Fruit fly (Drosophila melanogaster) whole organism, prepupa: ENCODE measurements around the gene CG12398.

Source experiments
- CG3032 ChIP-seq: fragments of 200-800 bp; optimal IDR thresholded peaks from 2 replicates; lab custom pipeline; 2019; ENCODE audit warnings: missing biosample characterization, mild to moderate bottlenecking, missing genetic modification characterization, moderate library complexity
- CG6792 ChIP-seq: fragments of 200-800 bp; sonication (Bioruptor generic); optimal IDR thresholded peaks from 3 replicates; lab custom pipeline; 2016; ENCODE audit warnings: missing biosample characterization, missing genetic modification characterization
- CG6808 ChIP-seq: fragments of 200-800 bp; sonication (Bioruptor generic); optimal IDR thresholded peaks from 3 replicates; lab custom pipeline; 2017; ENCODE audit warnings: missing biosample characterization, missing genetic modification characterization, mild to moderate bottlenecking, moderate library complexity, missing genetic modification reagents
- CG7368 ChIP-seq: fragments of 200-800 bp; sonication (Bioruptor generic); optimal IDR thresholded peaks from 3 replicates; lab custom pipeline; 2016; ENCODE audit warnings: missing biosample characterization, missing genetic modification characterization
- Gug ChIP-seq: fragments of 200-800 bp; sonication (Bioruptor generic); IDR thresholded peaks from 2 replicates; pipeline ENCODE4 v1.3.6; 2022; ENCODE audit warnings: missing biosample characterization, missing genetic modification characterization
- Hr38 ChIP-seq: sonication (Bioruptor generic); optimal IDR thresholded peaks from 2 replicates; lab custom pipeline; 2016; ENCODE audit warnings: missing biosample characterization, missing genetic modification characterization
- Sox14 ChIP-seq: fragments of 200-800 bp; sonication (Bioruptor generic); optimal IDR thresholded peaks from 3 replicates; lab custom pipeline; 2016; ENCODE audit warnings: missing biosample characterization, missing genetic modification characterization
- vri ChIP-seq: fragments of 200-800 bp; sonication (Bioruptor generic); optimal IDR thresholded peaks from 3 replicates; lab custom pipeline; 2016; ENCODE audit warnings: missing biosample characterization, mild to moderate bottlenecking, missing genetic modification characterization

DNA sequence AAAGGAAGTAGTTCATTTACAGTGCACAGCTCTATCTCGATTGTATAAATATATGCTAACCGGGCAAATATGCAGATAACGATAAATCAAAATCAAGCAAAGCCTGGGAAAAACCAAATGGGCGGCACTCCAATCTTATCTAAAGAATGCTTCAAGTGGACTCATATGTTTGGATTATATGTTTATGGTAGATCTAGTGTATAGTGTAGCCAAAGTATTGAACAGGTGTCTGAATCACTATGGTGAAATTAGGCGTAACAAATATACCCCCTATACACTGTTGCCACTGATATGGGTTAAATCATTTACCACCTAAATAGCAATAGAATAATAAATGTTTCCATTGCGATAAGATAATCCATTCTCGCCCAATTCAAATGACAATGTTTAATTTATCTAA lies 32.9 kb upstream of the CG12398 start:
- TF ChIP-seq CG6808 (GFP tag; lab: Kevin White, UChicago) (no peak), CG6792 (no peak), Sox14 (no peak), Hr38 (GFP tag; lab: Kevin White, UChicago) (no peak), CG3032 (tag; lab: Kevin White, UChicago) (no peak), CG7368 (GFP tag; lab: Kevin White, UChicago) (no peak), vri (no peak), Gug (GFP tag; lab: Robert Waterston, UW) (no peak)
